Worm (Caenorhabditis elegans): ENCODE results near the gene sna-1.

- TF ChIP-seq him-1 (tag; optimal IDR thresholded peaks at IDR 0.05) (no peak), W03F9.2 (tag; optimal IDR thresholded peaks at IDR 0.05) (no peak)
These were observed 18.6 kb downstream of the sna-1 start, which contains the start of gene mtl-1 for ce11 chrV:6691813-6692351.

All from whole organism, L4/young adult.